Fruit fly (Drosophila melanogaster) whole organism, adult: Measurements from ENCODE around the gene CG43901.

Experiments
- CG11617 ChIP-seq: fragments of 200-800 bp; sonication (Bioruptor generic); optimal IDR thresholded peaks from 2 replicates; lab custom pipeline; 2017; ENCODE audit warnings: mild to moderate bottlenecking, missing biosample characterization, missing genetic modification reagents, missing genetic modification characterization
- CG12768 ChIP-seq: fragments of 200-800 bp; sonication (Bioruptor generic); optimal IDR thresholded peaks from 2 replicates; lab custom pipeline; 2017; ENCODE audit warnings: missing biosample characterization, missing genetic modification characterization, mild to moderate bottlenecking, moderate library complexity, missing genetic modification reagents
- CG14711 ChIP-seq: fragments of 200-800 bp; sonication (Bioruptor generic); optimal IDR thresholded peaks from 2 replicates; lab custom pipeline; 2018; ENCODE audit warnings: missing biosample characterization, mild to moderate bottlenecking, missing genetic modification characterization, moderate library complexity
- CG1620 ChIP-seq: fragments of 200-800 bp; sonication (Bioruptor generic); optimal IDR thresholded peaks from 2 replicates; lab custom pipeline; 2016; ENCODE audit warnings: missing biosample characterization, missing genetic modification characterization
- CG33017 ChIP-seq: fragments of 200-800 bp; sonication (Bioruptor generic); optimal IDR thresholded peaks from 2 replicates; lab custom pipeline; 2018; ENCODE audit warnings: missing biosample characterization, mild to moderate bottlenecking, missing genetic modification characterization, moderate library complexity
- CG5204 ChIP-seq: fragments of 200-800 bp; sonication (Bioruptor generic); optimal IDR thresholded peaks from 2 replicates; lab custom pipeline; 2016; ENCODE audit warnings: missing biosample characterization, missing genetic modification characterization
- CG7045 ChIP-seq: fragments of 200-800 bp; sonication (Bioruptor generic); optimal IDR thresholded peaks from 2 replicates; lab custom pipeline; 2017; ENCODE audit warnings: missing biosample characterization, mild to moderate bottlenecking, missing genetic modification characterization
- CG7101 ChIP-seq: fragments of 200-800 bp; sonication (Bioruptor generic); optimal IDR thresholded peaks from 2 replicates; lab custom pipeline; 2018; ENCODE audit warnings: missing biosample characterization, mild to moderate bottlenecking, missing genetic modification characterization, moderate library complexity
- Clk ChIP-seq: fragments of 200-800 bp; sonication (Bioruptor generic); optimal IDR thresholded peaks from 2 replicates; lab custom pipeline; 2017; ENCODE audit warnings: missing biosample characterization, missing genetic modification characterization
- Crg-1 ChIP-seq: fragments of 200-800 bp; sonication (Bioruptor generic); optimal IDR thresholded peaks from 2 replicates; lab custom pipeline; 2016; ENCODE audit warnings: missing biosample characterization, missing genetic modification characterization
- Hr96 ChIP-seq: fragments of 200-800 bp; sonication (Bioruptor generic); optimal IDR thresholded peaks from 2 replicates; lab custom pipeline; 2016; ENCODE audit warnings: missing biosample characterization, missing genetic modification characterization
- Mnt ChIP-seq: fragments of 200-800 bp; sonication (Bioruptor generic); optimal IDR thresholded peaks from 2 replicates; lab custom pipeline; 2016; ENCODE audit warnings: missing biosample characterization, mild to moderate bottlenecking, missing genetic modification characterization
- bab1 ChIP-seq: fragments of 200-800 bp; sonication (Bioruptor generic); optimal IDR thresholded peaks from 3 replicates; lab custom pipeline; 2019; ENCODE audit warnings: missing biosample characterization, mild to moderate bottlenecking, missing genetic modification characterization, moderate library complexity
- cic ChIP-seq: fragments of 200-800 bp; sonication (Bioruptor generic); optimal IDR thresholded peaks from 2 replicates; lab custom pipeline; 2017; ENCODE audit warnings: missing biosample characterization, mild to moderate bottlenecking, missing genetic modification characterization, moderate library complexity
- cnc ChIP-seq, 2 experiments: fragments of >200 bp; optimal IDR thresholded peaks; 2 replicates each; lab custom pipeline; 2017
- kay ChIP-seq: fragments of 200-800 bp; sonication (Bioruptor generic); peaks from one replicate; lab custom pipeline; 2016; ENCODE audit warnings: missing biosample characterization, missing genetic modification characterization, borderline replicate concordance
- ovo ChIP-seq: fragments of 200-800 bp; sonication (Bioruptor generic); optimal IDR thresholded peaks from 2 replicates; lab custom pipeline; 2016; ENCODE audit warnings: missing biosample characterization, missing genetic modification characterization
- pad ChIP-seq: fragments of 200-800 bp; sonication (Bioruptor generic); optimal IDR thresholded peaks from 3 replicates; lab custom pipeline; 2017; ENCODE audit warnings: missing biosample characterization, missing genetic modification characterization, mild to moderate bottlenecking, moderate library complexity, missing genetic modification reagents
- tj ChIP-seq: fragments of 200-800 bp; sonication (Bioruptor generic); optimal IDR thresholded peaks from 3 replicates; lab custom pipeline; 2017; ENCODE audit warnings: missing biosample characterization, mild to moderate bottlenecking, missing genetic modification characterization, moderate library complexity
- toe ChIP-seq: fragments of 200-800 bp; sonication (Bioruptor generic); optimal IDR thresholded peaks from 2 replicates; lab custom pipeline; 2016; ENCODE audit warnings: missing biosample characterization, missing genetic modification characterization

CG43901 gene

dm6 chrX:10876451-10876850 lies 29.1 kb upstream of the CG43901 start:
- TF ChIP-seq toe: no peak
- no peak for TF ChIP-seq CG14711 (tag; lab: Kevin White, UChicago)
- TF ChIP-seq CG12768 (GFP tag; lab: Kevin White, UChicago): no peak
- no peak for TF ChIP-seq CG11617
- no peak for TF ChIP-seq CG7045 (GFP tag; lab: Kevin White, UChicago)
- no peak for TF ChIP-seq CG1620 (GFP tag; lab: Kevin White, UChicago)
- TF ChIP-seq ovo (GFP tag; lab: Kevin White, UChicago): no peak

dm6 chrX:10877087-10877935 lies 28.3 kb upstream of the CG43901 start, which contains the start of gene CG1637:
Gene CG1637 (minus strand): TSS chrX:10877893.
- peak; percentile 14 for TF ChIP-seq CG7045 (GFP tag; lab: Kevin White, UChicago)
- peak; percentile 36 for TF ChIP-seq CG11617
- TF ChIP-seq CG14711 (tag; lab: Kevin White, UChicago): peak; percentile 34
- no peak for TF ChIP-seq Clk (GFP tag; lab: Kevin White, UChicago)
- TF ChIP-seq CG1620 (GFP tag; lab: Kevin White, UChicago): no peak
- no peak for TF ChIP-seq Crg-1 (GFP tag; lab: Kevin White, UChicago)
- peak; percentile 38 for TF ChIP-seq CG33017 (tag; lab: Kevin White, UChicago)
- TF ChIP-seq cic (GFP tag; lab: Kevin White, UChicago): peak; percentile 1
- peak; percentile 6 for TF ChIP-seq Hr96 (GFP tag; lab: Kevin White, UChicago)
- peak; percentile 39 for TF ChIP-seq CG7101 (tag; lab: Kevin White, UChicago)
- no peak for TF ChIP-seq CG5204 (GFP tag; lab: Kevin White, UChicago)
- peak; percentile 0 for TF ChIP-seq Mnt
- peak; percentile 82 for TF ChIP-seq bab1
- TF ChIP-seq pad (GFP tag; lab: Kevin White, UChicago): no peak
- TF ChIP-seq CG12768 (GFP tag; lab: Kevin White, UChicago): no peak
- peak; percentile 99 for TF ChIP-seq tj (GFP tag; lab: Kevin White, UChicago)
- peak; percentile 71 for TF ChIP-seq ovo (GFP tag; lab: Kevin White, UChicago)
- TF ChIP-seq kay: no peak
- TF ChIP-seq toe: no peak
- no peak for TF ChIP-seq cnc (optimal IDR thresholded peaks at IDR 0.05; lab: Kevin White, UChicago)

dm6 chrX:10882786-10883185 lies 22.8 kb upstream of the CG43901 start:
- TF ChIP-seq tj (GFP tag; lab: Kevin White, UChicago) (no peak), CG14711 (tag; lab: Kevin White, UChicago) (peak; percentile 16), Clk (GFP tag; lab: Kevin White, UChicago) (no peak), Hr96 (GFP tag; lab: Kevin White, UChicago) (no peak)

dm6 chrX:10883740-10884139 lies 21.8 kb upstream of the CG43901 start:
- TF ChIP-seq tj (GFP tag; lab: Kevin White, UChicago) (peak; percentile 29), CG12768 (GFP tag; lab: Kevin White, UChicago) (no peak), pad (GFP tag; lab: Kevin White, UChicago) (no peak)

dm6 chrX:10886418-10886817 lies 19.1 kb upstream of the CG43901 start:
- TF ChIP-seq pad (GFP tag; lab: Kevin White, UChicago) (peak; percentile 21), cic (GFP tag; lab: Kevin White, UChicago) (no peak), Mnt (peak; percentile 3), Clk (GFP tag; lab: Kevin White, UChicago) (no peak), toe (no peak), CG7045 (GFP tag; lab: Kevin White, UChicago) (no peak), CG7101 (tag; lab: Kevin White, UChicago) (peak; percentile 42), CG33017 (tag; lab: Kevin White, UChicago) (no peak), cnc (optimal IDR thresholded peaks at IDR 0.05; lab: Kevin White, UChicago) (no peak), CG11617 (peak; percentile 43), ovo (GFP tag; lab: Kevin White, UChicago) (no peak), tj (GFP tag; lab: Kevin White, UChicago) (no peak), Crg-1 (GFP tag; lab: Kevin White, UChicago) (no peak), CG14711 (tag; lab: Kevin White, UChicago) (peak; percentile 30), Hr96 (GFP tag; lab: Kevin White, UChicago) (peak; percentile 68), kay (no peak)

dm6 chrX:10887643-10888042 lies 17.9 kb upstream of the CG43901 start:
- TF ChIP-seq CG12768 (GFP tag; lab: Kevin White, UChicago) (no peak), kay (peak; percentile 49), cic (GFP tag; lab: Kevin White, UChicago) (peak; percentile 69)
